Fruit fly (Drosophila melanogaster) Kc167 (cell line): ENCODE results near the gene CG6013.

ENCODE experiments used
- Myc ChIP-seq: fragments of >200 bp; optimal IDR thresholded peaks from 2 replicates; lab custom pipeline; 2017; ENCODE audit warnings: missing external identifiers
- h ChIP-seq: fragments of >200 bp; optimal IDR thresholded peaks from 3 replicates; lab custom pipeline; 2018; ENCODE audit warnings: missing external identifiers
- ttk ChIP-seq: sonication (Bioruptor generic); optimal IDR thresholded peaks from 2 replicates; lab custom pipeline; 2017; ENCODE audit warnings: missing external identifiers

dm6 chr3R:19033238-19033637 is 1.9 kb downstream of the CG6013 start, which contains the start of gene CG6026:
- TF ChIP-seq ttk (lab: Kevin White, UChicago): no peak
- no peak for TF ChIP-seq Myc (lab: Kevin White, UChicago)
- no peak for TF ChIP-seq h (lab: Kevin White, UChicago)
